Fruit fly (Drosophila melanogaster) whole organism, embryonic: ENCODE measurements around the gene SC35.
A peak's percentile ranks its signal among the peaks of the same experiment; 100 is the strongest.

ENCODE experiments used
- BEAF-32 ChIP-seq: fragments of 200-800 bp; sonication (Bioruptor generic); optimal IDR thresholded peaks from 3 replicates; lab custom pipeline; 2017; ENCODE audit warnings: missing biosample characterization, missing genetic modification characterization, mild to moderate bottlenecking, moderate library complexity, missing genetic modification reagents
- CG11696 ChIP-seq: fragments of 200-800 bp; sonication (Bioruptor generic); IDR thresholded peaks from 2 replicates; pipeline ENCODE4 v1.3.6; 2022; ENCODE audit warnings: missing biosample characterization, missing genetic modification characterization
- CG13424 ChIP-seq: fragments of 200-800 bp; sonication (Bioruptor generic); optimal IDR thresholded peaks from 2 replicates; lab custom pipeline; 2019; ENCODE audit warnings: missing biosample characterization, mild to moderate bottlenecking, missing genetic modification characterization, moderate library complexity
- CG6854 ChIP-seq: fragments of 200-800 bp; sonication (Bioruptor generic); optimal IDR thresholded peaks from 3 replicates; lab custom pipeline; 2017; ENCODE audit warnings: missing biosample characterization, mild to moderate bottlenecking, missing genetic modification characterization
- Taf1 ChIP-seq: fragments of 200-800 bp; sonication (Bioruptor generic); IDR thresholded peaks from 2 replicates; pipeline ENCODE4 v1.3.6; 2022; ENCODE audit warnings: missing biosample characterization, missing genetic modification characterization
- mirr ChIP-seq: fragments of 200-800 bp; sonication (Bioruptor generic); optimal IDR thresholded peaks from 3 replicates; lab custom pipeline; 2018; ENCODE audit warnings: missing biosample characterization, mild to moderate bottlenecking, missing genetic modification characterization
- mld ChIP-seq: fragments of 200-800 bp; sonication (Bioruptor generic); IDR thresholded peaks from 3 replicates; pipeline ENCODE4 v1.3.6; 2022; ENCODE audit warnings: missing biosample characterization, missing genetic modification characterization; ENCODE audit not compliant: partially characterized antibody
- odd ChIP-seq: fragments of 200-800 bp; sonication (Bioruptor generic); optimal IDR thresholded peaks from 2 replicates; lab custom pipeline; 2017; ENCODE audit warnings: missing biosample characterization, mild to moderate bottlenecking, missing genetic modification characterization
- sens-2 ChIP-seq: fragments of 200-800 bp; sonication (Bioruptor generic); IDR thresholded peaks from 2 replicates; pipeline ENCODE4 v1.3.6; 2022; ENCODE audit warnings: missing biosample characterization, missing genetic modification characterization

- TF ChIP-seq sens-2 (GFP tag; lab: Robert Waterston, UW) (peak; percentile 41), CG11696 (GFP tag; lab: Robert Waterston, UW) (no peak), mirr (GFP tag; lab: Kevin White, UChicago) (no peak), CG13424 (tag; lab: Kevin White, UChicago) (peak; percentile 53), CG6854 (GFP tag; lab: Kevin White, UChicago) (no peak), Taf1 (GFP tag; lab: Robert Waterston, UW) (no peak), odd (GFP tag; lab: Kevin White, UChicago) (no peak), mld (GFP tag; lab: Robert Waterston, UW) (no peak), BEAF-32 (GFP tag; lab: Kevin White, UChicago) (peak; percentile 12)
These were observed 9.9 kb downstream of the SC35 start, which contains the start of gene Fam92 for dm6 chr2L:12424555-12424954.
